Worm (Caenorhabditis elegans) whole organism, L3 larva: Measurements from ENCODE around the gene perm-1.

ENCODE experiments used
- R02D3.7 ChIP-seq: fragments of 150-350 bp; optimal IDR thresholded peaks from 2 replicates; lab custom pipeline; 2014; ENCODE audit warnings: missing biosample characterization, missing genetic modification characterization
- ZK546.5 ChIP-seq: sonication (generic microtip); optimal IDR thresholded peaks from 2 replicates; lab custom pipeline; 2017; ENCODE audit warnings: missing biosample characterization, missing genetic modification characterization
- aly-2 ChIP-seq: fragments of 150-350 bp; optimal IDR thresholded peaks from 2 replicates; lab custom pipeline; 2014; ENCODE audit warnings: missing biosample characterization, missing genetic modification characterization
- ama-1 ChIP-seq: fragments of 150-350 bp; optimal IDR thresholded peaks from 2 replicates; lab custom pipeline; 2018
- ceh-16 ChIP-seq: sonication (generic microtip); optimal IDR thresholded peaks from 2 replicates; lab custom pipeline; 2017; ENCODE audit warnings: missing biosample characterization, missing genetic modification characterization
- ceh-28 ChIP-seq: fragments of 150-350 bp; optimal IDR thresholded peaks from 2 replicates; lab custom pipeline; 2014; ENCODE audit warnings: missing biosample characterization, missing genetic modification reagents, missing genetic modification characterization
- ceh-82 ChIP-seq: fragments of 150-350 bp; optimal IDR thresholded peaks from 2 replicates; lab custom pipeline; 2014; ENCODE audit warnings: missing biosample characterization, missing genetic modification characterization
- ceh-9 ChIP-seq: sonication (generic microtip); optimal IDR thresholded peaks from 2 replicates; lab custom pipeline; 2018; ENCODE audit warnings: missing biosample characterization, missing genetic modification characterization
- daf-12 ChIP-seq: fragments of 150-350 bp; optimal IDR thresholded peaks from 2 replicates; lab custom pipeline; 2014; ENCODE audit warnings: missing biosample characterization, missing genetic modification reagents, missing genetic modification characterization
- egl-27 ChIP-seq: sonication (generic microtip); optimal IDR thresholded peaks from 4 replicates; lab custom pipeline; 2017; ENCODE audit warnings: missing biosample characterization, missing genetic modification reagents, missing genetic modification characterization
- elt-1 ChIP-seq: fragments of 150-350 bp; optimal IDR thresholded peaks from 2 replicates; lab custom pipeline; 2014; ENCODE audit warnings: missing biosample characterization, missing genetic modification characterization
- elt-2 ChIP-seq: sonication (generic microtip); optimal IDR thresholded peaks from 2 replicates; lab custom pipeline; 2016; ENCODE audit warnings: missing genetic modification reagents, mild to moderate bottlenecking, missing genetic modification characterization, missing compliant biosample characterization
- elt-3 ChIP-seq, 3 experiments: fragments of 150-350 bp in 1 of 3; sonication (generic microtip) in 2 of 3; optimal IDR thresholded peaks; 2 replicates in 2 of 3; 4 replicates in 1 of 3; lab custom pipeline; 2014 to 2017; ENCODE audit warnings: missing biosample characterization in 3 of 3, missing genetic modification characterization in 3 of 3
- eor-1 ChIP-seq, 2 experiments: fragments of 150-350 bp; optimal IDR thresholded peaks; 2 replicates each; lab custom pipeline; 2014 to 2018; ENCODE audit warnings: missing biosample characterization in 2 of 2, missing genetic modification characterization in 2 of 2
- fkh-10 ChIP-seq: sonication (generic microtip); optimal IDR thresholded peaks from 2 replicates; lab custom pipeline; 2017; ENCODE audit warnings: missing biosample characterization, missing genetic modification reagents, missing genetic modification characterization
- fkh-2 ChIP-seq: fragments of 150-350 bp; optimal IDR thresholded peaks from 2 replicates; lab custom pipeline; 2014; ENCODE audit warnings: missing biosample characterization, missing genetic modification reagents, missing genetic modification characterization
- fos-1 ChIP-seq: fragments of 150-350 bp; optimal IDR thresholded peaks from 2 replicates; lab custom pipeline; 2014; ENCODE audit warnings: missing biosample characterization, missing genetic modification characterization
- jun-1 ChIP-seq: fragments of 150-350 bp; optimal IDR thresholded peaks from 2 replicates; lab custom pipeline; 2014; ENCODE audit warnings: missing biosample characterization, missing genetic modification reagents, missing genetic modification characterization
- lin-15B ChIP-seq: fragments of 150-350 bp; optimal IDR thresholded peaks from 2 replicates; lab custom pipeline; 2014; ENCODE audit warnings: missing biosample characterization, missing genetic modification characterization
- lin-39 ChIP-seq: fragments of 150-350 bp; optimal IDR thresholded peaks from 2 replicates; lab custom pipeline; 2018; ENCODE audit warnings: missing biosample characterization, missing genetic modification reagents, missing genetic modification characterization
- lsy-12 ChIP-seq: sonication (generic microtip); optimal IDR thresholded peaks from 2 replicates; lab custom pipeline; 2016; ENCODE audit warnings: mild to moderate bottlenecking, missing genetic modification characterization, missing compliant biosample characterization
- mdl-1 ChIP-seq: fragments of 150-350 bp; optimal IDR thresholded peaks from 2 replicates; lab custom pipeline; 2014; ENCODE audit warnings: missing biosample characterization, missing genetic modification characterization
- mml-1 ChIP-seq: fragments of 150-350 bp; sonication (generic microtip); optimal IDR thresholded peaks from 3 replicates; lab custom pipeline; 2014; ENCODE audit warnings: missing biosample characterization, missing genetic modification characterization
- nfya-1 ChIP-seq: sonication (generic microtip); optimal IDR thresholded peaks from 2 replicates; lab custom pipeline; 2017; ENCODE audit warnings: missing genetic modification characterization, mild to moderate bottlenecking, missing compliant biosample characterization, antibody characterized with exemption, moderate library complexity; ENCODE audit not compliant: insufficient read depth
- nhr-11 ChIP-seq: fragments of 150-350 bp; optimal IDR thresholded peaks from 2 replicates; lab custom pipeline; 2014; ENCODE audit warnings: missing biosample characterization, missing genetic modification characterization
- nhr-12 ChIP-seq: fragments of 150-350 bp; optimal IDR thresholded peaks from 2 replicates; lab custom pipeline; 2014; ENCODE audit warnings: missing biosample characterization, missing genetic modification characterization
- nhr-23 ChIP-seq: fragments of 150-350 bp; optimal IDR thresholded peaks from 2 replicates; lab custom pipeline; 2014; ENCODE audit warnings: missing biosample characterization, missing genetic modification reagents, missing genetic modification characterization
- nhr-237 ChIP-seq: fragments of 150-350 bp; optimal IDR thresholded peaks from 2 replicates; lab custom pipeline; 2014; ENCODE audit warnings: missing biosample characterization, missing genetic modification characterization
- nhr-25 ChIP-seq: sonication (generic microtip); optimal IDR thresholded peaks from 2 replicates; lab custom pipeline; 2017; ENCODE audit warnings: missing biosample characterization, missing genetic modification characterization
- nhr-28 ChIP-seq: fragments of 150-350 bp; optimal IDR thresholded peaks from 2 replicates; lab custom pipeline; 2014; ENCODE audit warnings: missing biosample characterization, missing genetic modification characterization
- nhr-43 ChIP-seq: sonication (generic microtip); optimal IDR thresholded peaks from 2 replicates; lab custom pipeline; 2016; ENCODE audit warnings: mild to moderate bottlenecking, missing genetic modification characterization, missing compliant biosample characterization; ENCODE audit not compliant: poor library complexity, severe bottlenecking
- nhr-67 ChIP-seq: fragments of 150-350 bp; optimal IDR thresholded peaks from 2 replicates; lab custom pipeline; 2014; ENCODE audit warnings: missing biosample characterization, missing genetic modification characterization
- nhr-76 ChIP-seq: fragments of 150-350 bp; sonication (generic microtip); optimal IDR thresholded peaks from 5 replicates; lab custom pipeline; 2014; ENCODE audit warnings: missing biosample characterization, missing genetic modification characterization
- nhr-77 ChIP-seq: fragments of 150-350 bp; optimal IDR thresholded peaks from 2 replicates; lab custom pipeline; 2014; ENCODE audit warnings: missing biosample characterization, missing genetic modification characterization
- pha-4 ChIP-seq: fragments of 150-350 bp; optimal IDR thresholded peaks from 2 replicates; lab custom pipeline; 2014; ENCODE audit warnings: missing biosample characterization, missing genetic modification reagents, missing genetic modification characterization
- pqm-1 ChIP-seq: fragments of 150-350 bp; optimal IDR thresholded peaks from 2 replicates; lab custom pipeline; 2017; ENCODE audit warnings: missing biosample characterization, missing genetic modification characterization, inconsistent platforms
- sea-2 ChIP-seq: fragments of 150-350 bp; sonication (generic microtip); optimal IDR thresholded peaks from 4 replicates; lab custom pipeline; 2014; ENCODE audit warnings: missing biosample characterization, missing genetic modification reagents, missing genetic modification characterization
- skn-1 ChIP-seq: fragments of 150-350 bp; optimal IDR thresholded peaks from 2 replicates; lab custom pipeline; 2014; ENCODE audit warnings: missing biosample characterization, missing genetic modification characterization
- snpc-4 ChIP-seq: fragments of 150-350 bp; optimal IDR thresholded peaks from 2 replicates; lab custom pipeline; 2014; ENCODE audit warnings: missing biosample characterization, missing genetic modification characterization
- tbx-2 ChIP-seq: sonication (generic microtip); optimal IDR thresholded peaks from 2 replicates; lab custom pipeline; 2016; ENCODE audit warnings: mild to moderate bottlenecking, missing genetic modification characterization, missing compliant biosample characterization
- unc-39 ChIP-seq: sonication (generic microtip); optimal IDR thresholded peaks from 4 replicates; lab custom pipeline; 2017; ENCODE audit warnings: missing biosample characterization, missing genetic modification characterization
- unc-62 ChIP-seq: fragments of 150-350 bp; sonication (generic microtip); optimal IDR thresholded peaks from 4 replicates; lab custom pipeline; 2014; ENCODE audit warnings: missing biosample characterization, missing genetic modification reagents, missing genetic modification characterization
- zag-1 ChIP-seq: fragments of 150-350 bp; optimal IDR thresholded peaks from 2 replicates; lab custom pipeline; 2014; ENCODE audit warnings: missing biosample characterization, missing genetic modification characterization
- ztf-11 ChIP-seq: fragments of 150-350 bp; optimal IDR thresholded peaks from 2 replicates; lab custom pipeline; 2014; ENCODE audit warnings: missing biosample characterization, missing genetic modification characterization
- ztf-4 ChIP-seq: fragments of 150-350 bp; optimal IDR thresholded peaks from 2 replicates; lab custom pipeline; 2014; ENCODE audit warnings: missing biosample characterization, missing genetic modification characterization

The perm-1 gene

ce11 chrII:7887295-7887694 lies 6.7 kb downstream of the perm-1 start (continued):
- TF ChIP-seq eor-1 (tag; optimal IDR thresholded peaks at IDR 0.05; lab: Kevin White, UChicago) (no peak), ceh-82 (no peak), daf-12 (tag; lab: Kevin White, UChicago) (no peak)

- TF ChIP-seq mdl-1 (tag; lab: Kevin White, UChicago): no peak
- no peak for TF ChIP-seq daf-12 (tag; lab: Kevin White, UChicago)
- peak; percentile 43 for TF ChIP-seq elt-2 (tag; lab: Kevin White, UChicago)
- TF ChIP-seq fos-1 (tag; lab: Kevin White, UChicago): no peak
- peak; percentile 15 for TF ChIP-seq pqm-1 (tag; lab: Kevin White, UChicago)
- peak; percentile 89 for TF ChIP-seq pha-4 (tag; lab: Kevin White, UChicago)
- no peak for TF ChIP-seq snpc-4 (tag; lab: Kevin White, UChicago)
Measured at ce11 chrII:7888759-7889158, 8.1 kb downstream of the perm-1 start.

DNA sequence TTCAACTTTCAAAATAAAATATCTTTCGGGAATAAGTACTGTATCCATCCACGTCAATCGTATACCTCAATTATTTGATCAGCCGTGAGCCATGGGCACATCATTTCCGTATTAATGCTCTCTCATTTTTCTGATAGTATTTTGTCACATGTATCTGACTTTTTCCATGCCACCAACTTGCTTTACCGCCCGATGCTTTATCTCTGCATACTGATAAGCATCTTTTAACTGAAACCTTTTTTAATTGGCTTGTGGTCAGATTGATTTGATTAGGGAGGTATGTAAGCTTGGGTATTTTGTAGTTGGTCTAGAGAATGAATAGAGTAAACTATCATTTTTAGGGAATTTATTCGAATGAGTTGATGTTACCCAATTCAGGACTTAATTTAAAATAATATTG lies 8.7 kb downstream of the perm-1 start:
- TF ChIP-seq nhr-23 (tag; lab: Kevin White, UChicago): no peak
- peak; percentile 57 for TF ChIP-seq pqm-1 (tag; lab: Kevin White, UChicago)
- peak; percentile 74 for TF ChIP-seq elt-2 (tag; lab: Kevin White, UChicago)

ce11 chrII:7891869-7892615 lies 11.4 kb downstream of the perm-1 start:
- no peak for TF ChIP-seq ztf-11 (tag; lab: Kevin White, UChicago)
- TF ChIP-seq fos-1 (tag; lab: Kevin White, UChicago): no peak
- peak; percentile 16 for TF ChIP-seq unc-62 (GFP tag; lab: Kevin White, UChicago)
- TF ChIP-seq nhr-43 (tag; lab: Kevin White, UChicago): no peak
- TF ChIP-seq nfya-1 (tag; lab: Kevin White, UChicago): peak; percentile 76
- no peak for TF ChIP-seq fkh-2 (tag; lab: Kevin White, UChicago)
- TF ChIP-seq ama-1 (lab: Kevin White, UChicago): peak; percentile 2
- peak; percentile 66 for TF ChIP-seq pqm-1 (tag; lab: Kevin White, UChicago)
- no peak for TF ChIP-seq nhr-11 (tag; lab: Kevin White, UChicago)
- no peak for TF ChIP-seq elt-3 (tag; optimal IDR thresholded peaks at IDR 0.05; lab: Kevin White, UChicago)
- TF ChIP-seq ceh-82: no peak
- no peak for TF ChIP-seq zag-1 (tag; lab: Kevin White, UChicago)
- peak; percentile 32 for TF ChIP-seq ztf-4 (tag; lab: Kevin White, UChicago)
- TF ChIP-seq elt-1 (tag; lab: Kevin White, UChicago): no peak
- TF ChIP-seq nhr-28: no peak
- TF ChIP-seq aly-2 (tag; lab: Kevin White, UChicago): no peak
- TF ChIP-seq elt-2 (tag; lab: Kevin White, UChicago): peak; percentile 90
- TF ChIP-seq tbx-2: peak; percentile 24
- no peak for TF ChIP-seq ceh-28
- TF ChIP-seq nhr-23 (tag; lab: Kevin White, UChicago): peak; percentile 11
- no peak for TF ChIP-seq unc-39 (tag; lab: Kevin White, UChicago)
- TF ChIP-seq ZK546.5: no peak
- no peak for TF ChIP-seq nhr-67 (tag; lab: Kevin White, UChicago)
- TF ChIP-seq pha-4 (tag; lab: Kevin White, UChicago): peak; percentile 43
- no peak for TF ChIP-seq skn-1 (tag; lab: Kevin White, UChicago)
- TF ChIP-seq sea-2 (GFP tag; lab: Kevin White, UChicago): no peak
- TF ChIP-seq lin-15B (tag; lab: Kevin White, UChicago): no peak
- no peak for TF ChIP-seq nhr-237 (tag; lab: Kevin White, UChicago)
- no peak for TF ChIP-seq eor-1 (tag; optimal IDR thresholded peaks at IDR 0.05; lab: Kevin White, UChicago)
- TF ChIP-seq mml-1 (tag; lab: Kevin White, UChicago): no peak
- TF ChIP-seq lsy-12 (tag; lab: Kevin White, UChicago): no peak
- TF ChIP-seq nhr-76 (tag; lab: Kevin White, UChicago): no peak
- TF ChIP-seq mdl-1 (tag; lab: Kevin White, UChicago): no peak
- TF ChIP-seq ceh-16 (tag; lab: Kevin White, UChicago): no peak
- no peak for TF ChIP-seq nhr-25 (tag; lab: Kevin White, UChicago)
- TF ChIP-seq snpc-4 (tag; lab: Kevin White, UChicago): no peak
- no peak for TF ChIP-seq nhr-77 (tag; lab: Kevin White, UChicago)
- TF ChIP-seq egl-27 (tag; lab: Kevin White, UChicago): no peak
- no peak for TF ChIP-seq R02D3.7 (tag; lab: Kevin White, UChicago)
- no peak for TF ChIP-seq jun-1 (tag; lab: Kevin White, UChicago)
- no peak for TF ChIP-seq nhr-12 (tag; lab: Kevin White, UChicago)
- no peak for TF ChIP-seq daf-12 (tag; lab: Kevin White, UChicago)
- peak; percentile 85 for TF ChIP-seq lin-39 (tag; lab: Kevin White, UChicago)
- no peak for TF ChIP-seq ceh-9 (tag; lab: Kevin White, UChicago)
- TF ChIP-seq fkh-10 (GFP tag; lab: Kevin White, UChicago): peak; percentile 32
